Worm (Caenorhabditis elegans): ENCODE data around the gene C08G5.6.

ce11 chrII:754971-755370 is 15.4 kb upstream of the C08G5.6 start:
- TF ChIP-seq W03F9.2 (tag; optimal IDR thresholded peaks at IDR 0.05): no peak
- no peak for TF ChIP-seq him-1 (tag; optimal IDR thresholded peaks at IDR 0.05)
- no peak for TF ChIP-seq dao-5 (tag; optimal IDR thresholded peaks at IDR 0.05)

Data from whole organism, L4/young adult.